Worm (Caenorhabditis elegans) whole organism, late embryonic: ENCODE results near the gene srgp-1.

Source experiments
- T23F11.4 ChIP-seq: fragments of 200-800 bp; sonication (Bioruptor generic); optimal IDR thresholded peaks from 2 replicates; lab custom pipeline; 2018; ENCODE audit warnings: mild to moderate bottlenecking, missing genetic modification characterization, missing compliant biosample characterization
- ceh-6 ChIP-seq: fragments of 200-800 bp; sonication (Bioruptor generic); optimal IDR thresholded peaks from 2 replicates; lab custom pipeline; 2018; ENCODE audit warnings: mild to moderate bottlenecking, missing genetic modification characterization, missing compliant biosample characterization
- hlh-30 ChIP-seq: sonication (generic microtip); optimal IDR thresholded peaks from 2 replicates; lab custom pipeline; 2017; ENCODE audit warnings: antibody characterized with exemption, missing genetic modification characterization, missing compliant biosample characterization; ENCODE audit not compliant: insufficient read depth
- hlh-8 ChIP-seq: sonication (generic microtip); optimal IDR thresholded peaks from 2 replicates; lab custom pipeline; 2016; ENCODE audit warnings: missing genotype, missing genetic modification characterization, missing compliant biosample characterization
- nfya-1 ChIP-seq: sonication (generic microtip); optimal IDR thresholded peaks from 2 replicates; lab custom pipeline; 2017; ENCODE audit warnings: missing genetic modification characterization, mild to moderate bottlenecking, missing compliant biosample characterization, antibody characterized with exemption, moderate library complexity
- pha-4 ChIP-seq: fragments of 150-350 bp; optimal IDR thresholded peaks from 2 replicates; lab custom pipeline; 2018; ENCODE audit warnings: missing biosample characterization, missing genetic modification reagents, missing genetic modification characterization
- pqm-1 ChIP-seq: sonication (generic microtip); optimal IDR thresholded peaks from 2 replicates; lab custom pipeline; 2016; ENCODE audit warnings: missing genetic modification characterization, missing compliant biosample characterization

DNA sequence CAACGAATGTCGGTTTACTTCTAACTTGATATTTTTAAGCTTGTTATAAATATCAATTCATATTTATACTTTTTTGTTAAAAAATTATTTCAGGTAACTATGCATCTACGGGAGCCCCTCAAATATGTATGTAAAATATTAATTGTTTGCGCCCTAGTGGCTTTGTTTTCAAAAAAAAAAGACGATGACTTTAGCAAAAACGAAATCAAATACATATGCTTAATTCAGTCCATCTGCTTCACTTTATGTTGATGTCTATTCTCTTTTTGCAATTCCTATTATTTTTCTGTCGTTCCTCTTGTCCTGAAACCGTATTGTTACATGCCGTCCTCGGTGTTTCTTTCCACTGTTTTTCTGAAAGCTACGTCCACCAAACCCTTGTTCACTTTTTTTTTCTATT lies 505 bp upstream of the srgp-1 start:
- TF ChIP-seq T23F11.4 (GFP tag; lab: Kevin White, UChicago): no peak
- no peak for TF ChIP-seq ceh-6
- TF ChIP-seq pha-4 (tag; lab: Kevin White, UChicago): no peak
- TF ChIP-seq hlh-8 (tag; lab: Kevin White, UChicago): no peak
- TF ChIP-seq hlh-30 (tag; lab: Kevin White, UChicago): no peak
- no peak for TF ChIP-seq nfya-1
- TF ChIP-seq pqm-1 (tag; lab: Kevin White, UChicago): no peak
